Worm (Caenorhabditis elegans) whole organism, late embryonic: ENCODE data around the gene str-150.

Experiments used
- C38D4.7 ChIP-seq: fragments of 200-800 bp; sonication (Bioruptor generic); optimal IDR thresholded peaks from 2 replicates; lab custom pipeline; 2018; ENCODE audit warnings: mild to moderate bottlenecking, missing genetic modification characterization, moderate library complexity, missing compliant biosample characterization
- F13H6.1 ChIP-seq: sonication (generic microtip); optimal IDR thresholded peaks from 2 replicates; lab custom pipeline; 2016; ENCODE audit warnings: missing genetic modification characterization, missing compliant biosample characterization
- K02D7.2 ChIP-seq: sonication (generic microtip); optimal IDR thresholded peaks from 2 replicates; lab custom pipeline; 2017; ENCODE audit warnings: mild to moderate bottlenecking, missing genetic modification characterization, missing compliant biosample characterization
- K09A11.1 ChIP-seq: sonication (generic microtip); optimal IDR thresholded peaks from 2 replicates; lab custom pipeline; 2017; ENCODE audit warnings: antibody characterized with exemption, mild to moderate bottlenecking, missing genetic modification characterization, missing compliant biosample characterization; ENCODE audit not compliant: insufficient read depth
- T23F11.4 ChIP-seq: fragments of 200-800 bp; sonication (Bioruptor generic); optimal IDR thresholded peaks from 2 replicates; lab custom pipeline; 2018; ENCODE audit warnings: mild to moderate bottlenecking, missing genetic modification characterization, missing compliant biosample characterization
- Y22D7AL.16 ChIP-seq: sonication (generic microtip); optimal IDR thresholded peaks from 2 replicates; lab custom pipeline; 2016; ENCODE audit warnings: missing genetic modification characterization, missing compliant biosample characterization
- ceh-18 ChIP-seq: sonication (generic microtip); optimal IDR thresholded peaks from 2 replicates; lab custom pipeline; 2016; ENCODE audit warnings: missing genetic modification characterization, missing compliant biosample characterization
- ceh-22 ChIP-seq: sonication (generic microtip); optimal IDR thresholded peaks from 2 replicates; lab custom pipeline; 2017; ENCODE audit warnings: missing biosample characterization, missing genetic modification characterization
- ceh-30 ChIP-seq: fragments of 150-350 bp; optimal IDR thresholded peaks from 2 replicates; lab custom pipeline; 2014; ENCODE audit warnings: missing biosample characterization, missing genetic modification characterization
- ceh-31 ChIP-seq: sonication (generic microtip); optimal IDR thresholded peaks from 2 replicates; lab custom pipeline; 2016; ENCODE audit warnings: missing genetic modification characterization, missing compliant biosample characterization
- ceh-45 ChIP-seq: fragments of 200-800 bp; sonication (Bioruptor generic); IDR thresholded peaks from 2 replicates; pipeline ENCODE4 v1.3.6; 2022; ENCODE audit warnings: missing genetic modification reagents, missing genetic modification characterization, missing compliant biosample characterization
- ceh-6 ChIP-seq: fragments of 200-800 bp; sonication (Bioruptor generic); optimal IDR thresholded peaks from 2 replicates; lab custom pipeline; 2018; ENCODE audit warnings: mild to moderate bottlenecking, missing genetic modification characterization, missing compliant biosample characterization
- ceh-9 ChIP-seq: sonication (generic microtip); optimal IDR thresholded peaks from 2 replicates; lab custom pipeline; 2016; ENCODE audit warnings: mild to moderate bottlenecking, missing genetic modification characterization, inconsistent platforms, missing compliant biosample characterization
- dmd-4 ChIP-seq: sonication (generic microtip); optimal IDR thresholded peaks from 2 replicates; lab custom pipeline; 2016; ENCODE audit warnings: borderline replicate concordance, missing genetic modification characterization, missing compliant biosample characterization
- dve-1 ChIP-seq: sonication (generic microtip); optimal IDR thresholded peaks from 2 replicates; lab custom pipeline; 2017; ENCODE audit warnings: antibody characterized with exemption, mild to moderate bottlenecking, missing genetic modification characterization, missing compliant biosample characterization
- elt-2 ChIP-seq: sonication (generic microtip); optimal IDR thresholded peaks from 2 replicates; lab custom pipeline; 2016; ENCODE audit warnings: missing genetic modification reagents, missing genetic modification characterization, missing compliant biosample characterization
- fax-1 ChIP-seq: sonication (generic microtip); optimal IDR thresholded peaks from 2 replicates; lab custom pipeline; 2016; ENCODE audit warnings: missing genotype, missing genetic modification characterization, missing compliant biosample characterization
- gmeb-2 ChIP-seq: sonication (generic microtip); optimal IDR thresholded peaks from 2 replicates; lab custom pipeline; 2016; ENCODE audit warnings: missing genetic modification characterization, inconsistent platforms, missing compliant biosample characterization
- hlh-13 ChIP-seq: fragments of 200-800 bp; sonication (Bioruptor generic); optimal IDR thresholded peaks from 2 replicates; lab custom pipeline; 2018; ENCODE audit warnings: mild to moderate bottlenecking, missing genetic modification characterization, missing compliant biosample characterization
- hlh-15 ChIP-seq: sonication (generic microtip); optimal IDR thresholded peaks from 2 replicates; lab custom pipeline; 2016; ENCODE audit warnings: missing genetic modification characterization, missing compliant biosample characterization
- hlh-6 ChIP-seq: sonication (generic microtip); optimal IDR thresholded peaks from 2 replicates; lab custom pipeline; 2016; ENCODE audit warnings: missing genotype, missing genetic modification characterization, missing compliant biosample characterization
- lim-6 ChIP-seq: sonication (generic microtip); optimal IDR thresholded peaks from 2 replicates; lab custom pipeline; 2016; ENCODE audit warnings: missing genetic modification characterization, missing compliant biosample characterization
- madf-2 ChIP-seq: sonication (generic microtip); optimal IDR thresholded peaks from 2 replicates; lab custom pipeline; 2017; ENCODE audit warnings: missing genetic modification characterization, missing compliant biosample characterization
- mec-3 ChIP-seq: sonication (generic microtip); optimal IDR thresholded peaks from 2 replicates; lab custom pipeline; 2016; ENCODE audit warnings: borderline replicate concordance, missing genetic modification characterization, missing compliant biosample characterization
- nfya-1 ChIP-seq: sonication (generic microtip); optimal IDR thresholded peaks from 2 replicates; lab custom pipeline; 2017; ENCODE audit warnings: missing genetic modification characterization, mild to moderate bottlenecking, missing compliant biosample characterization, antibody characterized with exemption, moderate library complexity
- nhr-232 ChIP-seq: sonication (generic microtip); optimal IDR thresholded peaks from 2 replicates; lab custom pipeline; 2016; ENCODE audit warnings: missing genetic modification characterization, missing compliant biosample characterization
- pat-9 ChIP-seq: fragments of 200-800 bp; sonication (Bioruptor generic); optimal IDR thresholded peaks from 2 replicates; lab custom pipeline; 2018; ENCODE audit warnings: mild to moderate bottlenecking, missing genetic modification characterization, moderate library complexity, missing compliant biosample characterization
- pax-1 ChIP-seq: fragments of 150-350 bp; optimal IDR thresholded peaks from 2 replicates; lab custom pipeline; 2014; ENCODE audit warnings: missing biosample characterization, missing genetic modification characterization
- pha-2 ChIP-seq: sonication (generic microtip); optimal IDR thresholded peaks from 2 replicates; lab custom pipeline; 2017; ENCODE audit warnings: mild to moderate bottlenecking, missing genetic modification characterization, missing compliant biosample characterization
- pha-4 ChIP-seq: fragments of 150-350 bp; optimal IDR thresholded peaks from 2 replicates; lab custom pipeline; 2018; ENCODE audit warnings: missing biosample characterization, missing genetic modification reagents, missing genetic modification characterization
- pqm-1 ChIP-seq: sonication (generic microtip); optimal IDR thresholded peaks from 2 replicates; lab custom pipeline; 2016; ENCODE audit warnings: missing genetic modification characterization, missing compliant biosample characterization
- pros-1 ChIP-seq: fragments of 150-350 bp; optimal IDR thresholded peaks from 2 replicates; lab custom pipeline; 2014; ENCODE audit warnings: missing biosample characterization, missing genetic modification reagents, missing genetic modification characterization
- syd-9 ChIP-seq: sonication (generic microtip); optimal IDR thresholded peaks from 2 replicates; lab custom pipeline; 2016; ENCODE audit warnings: mild to moderate bottlenecking, missing genetic modification characterization, moderate library complexity, missing compliant biosample characterization
- tbx-2 ChIP-seq: sonication (generic microtip); optimal IDR thresholded peaks from 2 replicates; lab custom pipeline; 2016; ENCODE audit warnings: missing genetic modification characterization, missing compliant biosample characterization
- ttx-3 ChIP-seq: sonication (generic microtip); optimal IDR thresholded peaks from 2 replicates; lab custom pipeline; 2016; ENCODE audit warnings: missing genetic modification reagents, missing genetic modification characterization, missing compliant biosample characterization
- unc-42 ChIP-seq: sonication (generic microtip); optimal IDR thresholded peaks from 2 replicates; lab custom pipeline; 2016; ENCODE audit warnings: missing genotype, missing genetic modification characterization, missing compliant biosample characterization
- ztf-16 ChIP-seq: sonication (generic microtip); optimal IDR thresholded peaks from 2 replicates; lab custom pipeline; 2017; ENCODE audit warnings: missing genetic modification characterization, missing compliant biosample characterization

Gene str-150

ce11 chrV:16591992-16592798 is 9.1 kb downstream of the str-150 start, which contains the start of gene srh-269 (continued):
- TF ChIP-seq K09A11.1 (peak; percentile 10), K02D7.2 (tag; lab: Kevin White, UChicago) (peak; percentile 50), fax-1 (tag; lab: Kevin White, UChicago) (peak; percentile 15), dmd-4 (tag; lab: Kevin White, UChicago) (peak; percentile 20), ztf-16 (tag; lab: Kevin White, UChicago) (peak; percentile 32), syd-9 (peak; percentile 71), ceh-22 (tag; lab: Kevin White, UChicago) (no peak), hlh-6 (tag; lab: Kevin White, UChicago) (peak; percentile 80), ceh-45 (GFP tag; lab: Robert Waterston, UW) (no peak), Y22D7AL.16 (tag; lab: Kevin White, UChicago) (no peak), gmeb-2 (tag; lab: Kevin White, UChicago) (peak; percentile 71), mec-3 (tag; lab: Kevin White, UChicago) (no peak), dve-1 (tag; lab: Kevin White, UChicago) (peak; percentile 62), ttx-3 (tag; lab: Kevin White, UChicago) (peak; percentile 46), ceh-31 (tag; lab: Kevin White, UChicago) (peak; percentile 33), madf-2 (peak; percentile 68), pqm-1 (tag; lab: Kevin White, UChicago) (peak; percentile 31), pha-2 (tag; lab: Kevin White, UChicago) (peak; percentile 70), hlh-15 (tag; lab: Kevin White, UChicago) (peak; percentile 49), ceh-6 (GFP tag; lab: Kevin White, UChicago) (peak; percentile 69), T23F11.4 (GFP tag; lab: Kevin White, UChicago) (no peak), pat-9 (tag; lab: Kevin White, UChicago) (peak; percentile 56), pha-4 (tag; lab: Kevin White, UChicago) (no peak), ceh-9 (tag; lab: Kevin White, UChicago) (peak; percentile 13), nhr-232 (peak; percentile 53), ceh-30 (tag; lab: Kevin White, UChicago) (no peak), unc-42 (tag; lab: Kevin White, UChicago) (no peak), hlh-13 (GFP tag; lab: Kevin White, UChicago) (peak; percentile 64), tbx-2 (peak; percentile 43), elt-2 (tag; lab: Kevin White, UChicago) (peak; percentile 73), nfya-1 (tag; lab: Kevin White, UChicago) (peak; percentile 61), pros-1 (no peak), pax-1 (tag; lab: Kevin White, UChicago) (no peak), lim-6 (tag; lab: Kevin White, UChicago) (peak; percentile 23), ceh-18 (tag; lab: Kevin White, UChicago) (peak; percentile 56)

- TF ChIP-seq F13H6.1 (tag; lab: Kevin White, UChicago) (no peak), dve-1 (tag; lab: Kevin White, UChicago) (peak; percentile 85), elt-2 (tag; lab: Kevin White, UChicago) (peak; percentile 81), hlh-13 (GFP tag; lab: Kevin White, UChicago) (peak; percentile 4), C38D4.7 (GFP tag; lab: Kevin White, UChicago) (no peak)
These were observed 10.1 kb downstream of the str-150 start for ce11 chrV:16592947-16593791.
